Fruit fly (Drosophila melanogaster) S2 (cell line): ENCODE data around the gene CG32302.

Source experiments
- CG8478 ChIP-seq: fragments of >200 bp; optimal IDR thresholded peaks from 2 replicates; lab custom pipeline; 2018
- CTCF ChIP-seq, 2 experiments: fragments of >200 bp; optimal IDR thresholded peaks; 2 replicates each; lab custom pipeline; 2018

- TF ChIP-seq CG8478 (lab: Kevin White, UChicago) = no peak
- TF ChIP-seq CTCF (optimal IDR thresholded peaks at IDR 0.05; lab: Kevin White, UChicago) = no peak
Measured at dm6 chr3L:2257412-2257862, 11.2 kb upstream of the CG32302 start, which contains the start of the genes CG1275 and Elp5.
